Fruit fly (Drosophila melanogaster) whole organism, embryonic: ENCODE measurements around the gene Ythdf.

Experiments used
- Ada2b ChIP-seq: fragments of 200-800 bp; sonication (Bioruptor generic); IDR thresholded peaks from 2 replicates; pipeline ENCODE4 v1.3.6; 2022; ENCODE audit warnings: missing biosample characterization, missing genetic modification characterization
- Adf1 ChIP-seq: fragments of 200-800 bp; sonication (Bioruptor generic); IDR thresholded peaks from 2 replicates; pipeline ENCODE4 v1.3.6; 2022; ENCODE audit warnings: missing biosample characterization, missing genetic modification characterization
- Aef1 ChIP-seq: fragments of 200-800 bp; sonication (Bioruptor generic); IDR thresholded peaks from 3 replicates; pipeline ENCODE4 v1.3.6; 2022; ENCODE audit warnings: missing biosample characterization, missing genetic modification characterization
- B-H2 ChIP-seq: fragments of 200-800 bp; sonication (Bioruptor generic); optimal IDR thresholded peaks from 2 replicates; lab custom pipeline; 2018; ENCODE audit warnings: missing biosample characterization, mild to moderate bottlenecking, missing genetic modification characterization
- CG10147 ChIP-seq: fragments of 200-800 bp; sonication (Bioruptor generic); optimal IDR thresholded peaks from 2 replicates; lab custom pipeline; 2019; ENCODE audit warnings: missing biosample characterization, mild to moderate bottlenecking, missing genetic modification characterization, moderate library complexity
- CG12071 ChIP-seq: fragments of 200-800 bp; sonication (Bioruptor generic); optimal IDR thresholded peaks from 3 replicates; lab custom pipeline; 2018; ENCODE audit warnings: missing biosample characterization, mild to moderate bottlenecking, missing genetic modification characterization
- CG12299 ChIP-seq: fragments of 200-800 bp; sonication (Bioruptor generic); optimal IDR thresholded peaks from 2 replicates; lab custom pipeline; 2018; ENCODE audit warnings: missing biosample characterization, mild to moderate bottlenecking, missing genetic modification characterization
- CG12942 ChIP-seq: fragments of 200-800 bp; sonication (Bioruptor generic); optimal IDR thresholded peaks from 3 replicates; lab custom pipeline; 2016; ENCODE audit warnings: missing biosample characterization, missing genetic modification characterization
- CG14441 ChIP-seq: fragments of 200-800 bp; sonication (Bioruptor generic); IDR thresholded peaks from 2 replicates; pipeline ENCODE4 v1.3.6; 2022; ENCODE audit warnings: missing biosample characterization, missing genetic modification characterization
- CG15073 ChIP-seq: fragments of 200-800 bp; sonication (Bioruptor generic); optimal IDR thresholded peaks from 2 replicates; lab custom pipeline; 2016; ENCODE audit warnings: missing biosample characterization, missing genetic modification characterization
- CG1603 ChIP-seq: fragments of 200-800 bp; sonication (Bioruptor generic); optimal IDR thresholded peaks from 2 replicates; lab custom pipeline; 2019; ENCODE audit warnings: missing biosample characterization, mild to moderate bottlenecking, missing genetic modification characterization, moderate library complexity
- CG17912 ChIP-seq: fragments of 200-800 bp; sonication (Bioruptor generic); optimal IDR thresholded peaks from 2 replicates; lab custom pipeline; 2018; ENCODE audit warnings: missing biosample characterization, mild to moderate bottlenecking, missing genetic modification characterization
- CG18262 ChIP-seq: fragments of 200-800 bp; optimal IDR thresholded peaks from 3 replicates; lab custom pipeline; 2019; ENCODE audit warnings: missing biosample characterization, mild to moderate bottlenecking, missing genetic modification characterization, moderate library complexity
- CG18476 ChIP-seq: fragments of 200-800 bp; sonication (Bioruptor generic); optimal IDR thresholded peaks from 2 replicates; lab custom pipeline; 2016; ENCODE audit warnings: missing biosample characterization, mild to moderate bottlenecking, missing genetic modification characterization
- CG18599 ChIP-seq: fragments of 200-800 bp; sonication (Bioruptor generic); optimal IDR thresholded peaks from 3 replicates; lab custom pipeline; 2017; ENCODE audit warnings: missing biosample characterization, missing genetic modification characterization, mild to moderate bottlenecking, moderate library complexity, missing genetic modification reagents
- CG2116 ChIP-seq: fragments of 200-800 bp; sonication (Bioruptor generic); optimal IDR thresholded peaks from 3 replicates; lab custom pipeline; 2018; ENCODE audit warnings: missing biosample characterization, mild to moderate bottlenecking, missing genetic modification characterization
- CG2120 ChIP-seq: fragments of 200-800 bp; sonication (Bioruptor generic); optimal IDR thresholded peaks from 3 replicates; lab custom pipeline; 2016; ENCODE audit warnings: missing biosample characterization, missing genetic modification characterization
- CG2875 ChIP-seq: fragments of 200-800 bp; sonication (Bioruptor generic); optimal IDR thresholded peaks from 2 replicates; lab custom pipeline; 2017; ENCODE audit warnings: missing biosample characterization, mild to moderate bottlenecking, missing genetic modification characterization, missing genetic modification reagents
- CG3838 ChIP-seq: fragments of 200-800 bp; sonication (Bioruptor generic); optimal IDR thresholded peaks from 3 replicates; lab custom pipeline; 2016; ENCODE audit warnings: missing biosample characterization, missing genetic modification characterization
- CG4854 ChIP-seq: fragments of 200-800 bp; sonication (Bioruptor generic); optimal IDR thresholded peaks from 2 replicates; lab custom pipeline; 2016; ENCODE audit warnings: missing biosample characterization, missing genetic modification characterization, inconsistent platforms
- CG7745 ChIP-seq: fragments of 200-800 bp; sonication (Bioruptor generic); optimal IDR thresholded peaks from 2 replicates; lab custom pipeline; 2018; ENCODE audit warnings: missing biosample characterization, mild to moderate bottlenecking, missing genetic modification characterization, moderate library complexity
- Deaf1 ChIP-seq: fragments of 200-800 bp; optimal IDR thresholded peaks from 3 replicates; lab custom pipeline; 2019; ENCODE audit warnings: missing biosample characterization, mild to moderate bottlenecking, missing genetic modification characterization, moderate library complexity
- Dp ChIP-seq: fragments of 200-800 bp; sonication (Bioruptor generic); optimal IDR thresholded peaks from 2 replicates; lab custom pipeline; 2018; ENCODE audit warnings: missing biosample characterization, mild to moderate bottlenecking, missing genetic modification characterization, moderate library complexity
- Fer2 ChIP-seq: fragments of 200-800 bp; sonication (Bioruptor generic); optimal IDR thresholded peaks from 2 replicates; lab custom pipeline; 2018; ENCODE audit warnings: missing biosample characterization, mild to moderate bottlenecking, missing genetic modification characterization, moderate library complexity
- HHEX ChIP-seq: fragments of 200-800 bp; sonication (Bioruptor generic); optimal IDR thresholded peaks from 3 replicates; lab custom pipeline; 2017; ENCODE audit warnings: missing biosample characterization, mild to moderate bottlenecking, missing genetic modification characterization, missing genetic modification reagents
- HLH3B ChIP-seq: fragments of 200-800 bp; sonication (Bioruptor generic); IDR thresholded peaks from 2 replicates; pipeline ENCODE4 v1.3.6; 2022; ENCODE audit warnings: missing biosample characterization, missing genetic modification characterization
- Hey ChIP-seq: fragments of 200-800 bp; sonication (Bioruptor generic); optimal IDR thresholded peaks from 3 replicates; lab custom pipeline; 2018; ENCODE audit warnings: missing biosample characterization, mild to moderate bottlenecking, missing genetic modification characterization
- Hsf ChIP-seq: fragments of 200-800 bp; sonication (Bioruptor generic); optimal IDR thresholded peaks from 3 replicates; lab custom pipeline; 2016; ENCODE audit warnings: missing biosample characterization, missing genetic modification characterization
- PHDP ChIP-seq: fragments of 200-800 bp; sonication (Bioruptor generic); optimal IDR thresholded peaks from 3 replicates; lab custom pipeline; 2018; ENCODE audit warnings: missing biosample characterization, mild to moderate bottlenecking, missing genetic modification characterization, moderate library complexity
- ac ChIP-seq: fragments of 200-800 bp; sonication (Bioruptor generic); optimal IDR thresholded peaks from 3 replicates; lab custom pipeline; 2017; ENCODE audit warnings: missing biosample characterization, mild to moderate bottlenecking, missing genetic modification characterization
- cas ChIP-seq: fragments of 200-800 bp; sonication (Bioruptor generic); IDR thresholded peaks from 2 replicates; pipeline ENCODE4 v1.3.6; 2022; ENCODE audit warnings: missing biosample characterization, missing genetic modification characterization
- crp ChIP-seq, 2 experiments: fragments of 200-800 bp; sonication (Bioruptor generic); optimal IDR thresholded peaks; 2 replicates in 1 of 2; 3 replicates in 1 of 2; lab custom pipeline; 2017; ENCODE audit warnings: missing biosample characterization in 2 of 2, missing genetic modification characterization in 2 of 2, mild to moderate bottlenecking in 1 of 2, moderate library complexity in 1 of 2
- dpn ChIP-seq, 2 experiments: fragments of 200-800 bp; sonication (Bioruptor generic); optimal IDR thresholded peaks; 3 replicates each; lab custom pipeline; 2016; ENCODE audit warnings: missing biosample characterization in 2 of 2, missing genetic modification characterization in 2 of 2
- dysf ChIP-seq: fragments of 200-800 bp; sonication (Bioruptor generic); IDR thresholded peaks from 3 replicates; pipeline ENCODE4 v1.3.6; 2022; ENCODE audit warnings: missing biosample characterization, missing genetic modification characterization
- eve ChIP-seq, 2 experiments: fragments of >200 bp; optimal IDR thresholded peaks; 2 replicates each; lab custom pipeline; 2017; ENCODE audit warnings: missing biosample characterization in 2 of 2, missing genetic modification characterization in 2 of 2
- exex ChIP-seq: fragments of 200-800 bp; sonication (Bioruptor generic); optimal IDR thresholded peaks from 4 replicates; lab custom pipeline; 2018; ENCODE audit warnings: missing biosample characterization, mild to moderate bottlenecking, missing genetic modification characterization, moderate library complexity
- eyg ChIP-seq: fragments of 200-800 bp; sonication (Bioruptor generic); optimal IDR thresholded peaks from 3 replicates; lab custom pipeline; 2016; ENCODE audit warnings: missing biosample characterization, missing genetic modification characterization
- grn ChIP-seq: fragments of 200-800 bp; sonication (Bioruptor generic); optimal IDR thresholded peaks from 3 replicates; lab custom pipeline; 2017; ENCODE audit warnings: missing biosample characterization, missing genetic modification characterization
- gt ChIP-seq: fragments of 200-800 bp; sonication (Bioruptor generic); IDR thresholded peaks from 2 replicates; pipeline ENCODE4 v1.3.6; 2022; ENCODE audit warnings: missing biosample characterization, missing genetic modification characterization
- mirr ChIP-seq: fragments of 200-800 bp; sonication (Bioruptor generic); optimal IDR thresholded peaks from 3 replicates; lab custom pipeline; 2018; ENCODE audit warnings: missing biosample characterization, mild to moderate bottlenecking, missing genetic modification characterization
- odd ChIP-seq: fragments of 200-800 bp; sonication (Bioruptor generic); optimal IDR thresholded peaks from 2 replicates; lab custom pipeline; 2017; ENCODE audit warnings: missing biosample characterization, mild to moderate bottlenecking, missing genetic modification characterization
- p53 ChIP-seq: fragments of 200-800 bp; sonication (Bioruptor generic); optimal IDR thresholded peaks from 2 replicates; lab custom pipeline; 2016; ENCODE audit warnings: missing biosample characterization, missing genetic modification characterization
- pan ChIP-seq, 4 experiments: fragments of >200 bp in 3 of 4; fragments of 200-800 bp in 1 of 4; sonication (Bioruptor generic) in 1 of 4; optimal IDR thresholded peaks in 3 of 4; IDR thresholded peaks in 1 of 4; 2 replicates each; pipeline versions ENCODE4 v1.3.6 to Lab custom; 2017 to 2022; ENCODE audit warnings: missing biosample characterization in 2 of 4, missing genetic modification characterization in 2 of 4, mixed read lengths in 1 of 4
- row ChIP-seq: fragments of 200-800 bp; sonication (Bioruptor generic); IDR thresholded peaks from 3 replicates; pipeline ENCODE4 v1.3.6; 2022; ENCODE audit warnings: missing biosample characterization, missing genetic modification characterization
- sd ChIP-seq: fragments of 200-800 bp; sonication (Bioruptor generic); optimal IDR thresholded peaks from 3 replicates; lab custom pipeline; 2018; ENCODE audit warnings: missing biosample characterization, mild to moderate bottlenecking, missing genetic modification characterization, moderate library complexity
- sens-2 ChIP-seq: fragments of 200-800 bp; sonication (Bioruptor generic); IDR thresholded peaks from 2 replicates; pipeline ENCODE4 v1.3.6; 2022; ENCODE audit warnings: missing biosample characterization, missing genetic modification characterization
- zf30C ChIP-seq: fragments of 200-800 bp; sonication (Bioruptor generic); optimal IDR thresholded peaks from 3 replicates; lab custom pipeline; 2018; ENCODE audit warnings: missing biosample characterization, mild to moderate bottlenecking, missing genetic modification characterization

The Ythdf gene

DNA sequence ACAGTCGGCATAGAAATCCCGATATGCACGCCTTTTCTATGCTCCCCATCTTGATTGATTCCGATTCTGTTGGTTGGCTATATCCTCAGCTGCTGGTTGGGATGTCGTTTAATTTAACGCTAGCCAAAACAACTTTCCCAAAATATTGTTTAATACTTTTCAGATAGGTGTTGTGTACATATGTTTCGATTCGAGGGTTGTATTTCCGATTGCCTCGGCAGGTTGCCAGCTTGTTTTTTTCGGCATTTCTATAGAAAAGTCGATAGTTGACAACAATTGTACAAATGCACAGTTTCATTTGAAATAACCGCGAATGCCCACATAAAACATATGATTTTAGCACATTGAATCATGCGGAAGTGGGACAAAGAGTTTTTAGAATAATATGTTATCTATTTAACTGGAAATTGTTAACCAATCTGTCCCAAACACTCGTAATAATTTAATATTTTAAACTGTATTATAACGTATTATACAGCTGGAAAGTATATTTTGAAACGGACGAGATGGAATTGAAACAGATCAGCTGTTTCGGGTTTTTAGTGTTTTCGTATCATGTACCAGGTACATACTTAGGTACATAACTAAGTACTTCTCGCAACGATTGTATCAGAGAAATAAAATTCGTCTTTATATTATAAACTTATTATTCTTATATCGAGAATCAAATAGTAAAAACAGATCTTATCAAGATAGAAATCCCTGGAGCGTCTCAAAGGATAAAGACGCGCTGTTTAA, 15.6 kb upstream of the Ythdf start, which contains the start of gene CG31109 (continued):
- no peak for TF ChIP-seq eyg (GFP tag; lab: Kevin White, UChicago)
- no peak for TF ChIP-seq CG12942 (GFP tag; lab: Kevin White, UChicago)
- peak; percentile 60 for TF ChIP-seq B-H2
- no peak for TF ChIP-seq HHEX (GFP tag; lab: Kevin White, UChicago)
- no peak for TF ChIP-seq ac (GFP tag; lab: Kevin White, UChicago)
- no peak for TF ChIP-seq CG3838 (GFP tag; lab: Kevin White, UChicago)
- no peak for TF ChIP-seq CG12299 (tag; lab: Kevin White, UChicago)
- no peak for TF ChIP-seq gt (GFP tag; lab: Robert Waterston, UW)
- no peak for TF ChIP-seq pan (optimal IDR thresholded peaks at IDR 0.05; lab: Kevin White, UChicago)
- peak in 1 of 2 experiments; percentile 38 for TF ChIP-seq pan (GFP tag; optimal IDR thresholded peaks at IDR 0.05 in 1 of 2, IDR thresholded peaks at IDR 0.05 in 1 of 2)
- TF ChIP-seq CG17912: no peak
- TF ChIP-seq CG18262 (tag; lab: Kevin White, UChicago): peak; percentile 33
- no peak for TF ChIP-seq Deaf1 (tag; lab: Kevin White, UChicago)
- no peak for TF ChIP-seq p53 (GFP tag; lab: Kevin White, UChicago)
- TF ChIP-seq Aef1 (GFP tag; lab: Robert Waterston, UW): no peak
- TF ChIP-seq crp (GFP tag; optimal IDR thresholded peaks at IDR 0.05; lab: Kevin White, UChicago): peak; percentile 65 to 87
- no peak for TF ChIP-seq Hey (tag; lab: Kevin White, UChicago)
- no peak for TF ChIP-seq odd (GFP tag; lab: Kevin White, UChicago)
- TF ChIP-seq Fer2: no peak
- peak; percentile 26 for TF ChIP-seq sd
- TF ChIP-seq CG12071 (GFP tag; lab: Kevin White, UChicago): no peak
- TF ChIP-seq HLH3B (GFP tag; lab: Robert Waterston, UW): no peak

DNA sequence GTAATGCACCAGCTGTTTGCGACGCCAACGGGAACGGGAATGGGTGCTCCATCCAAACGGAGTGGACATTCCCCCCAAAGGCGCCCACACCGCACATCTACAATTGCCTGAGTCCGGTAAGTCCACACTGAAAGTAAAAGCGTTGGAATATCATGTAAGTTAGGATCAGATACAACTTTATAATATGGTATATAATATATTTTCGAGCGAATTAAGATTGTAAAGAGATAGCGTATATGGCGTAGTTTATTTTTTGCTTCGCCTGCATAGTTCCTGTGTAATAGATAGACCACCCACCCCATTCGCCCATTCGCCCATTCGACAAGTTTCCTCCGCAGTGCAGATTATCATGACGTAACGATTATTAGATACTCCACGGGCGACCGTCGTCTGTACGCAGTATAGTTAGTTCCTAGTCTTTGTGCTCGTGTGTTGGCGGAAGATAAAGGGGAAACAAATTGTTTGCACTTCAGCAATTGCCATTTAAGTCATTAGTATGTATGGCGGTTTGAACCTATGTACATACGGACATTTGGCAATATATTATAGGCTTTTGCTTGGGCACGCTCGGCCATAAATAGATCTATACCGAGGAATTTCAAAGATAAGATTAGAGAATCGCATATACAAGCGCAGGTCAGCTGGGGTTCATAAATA, 12.5 kb upstream of the Ythdf start:
- TF ChIP-seq CG2875 (GFP tag; lab: Kevin White, UChicago): no peak
- TF ChIP-seq mirr: peak; percentile 62
- no peak for TF ChIP-seq CG18476
- no peak for TF ChIP-seq CG7745 (tag; lab: Kevin White, UChicago)
- TF ChIP-seq Hey (tag; lab: Kevin White, UChicago): peak; percentile 50
- no peak for TF ChIP-seq Dp (GFP tag; lab: Kevin White, UChicago)
- TF ChIP-seq grn (GFP tag; lab: Kevin White, UChicago): peak; percentile 18
- no peak for TF ChIP-seq cas (GFP tag; lab: Robert Waterston, UW)
- no peak for TF ChIP-seq CG15073 (GFP tag; lab: Kevin White, UChicago)
- no peak for TF ChIP-seq sens-2 (GFP tag; lab: Robert Waterston, UW)
- TF ChIP-seq Adf1 (GFP tag; lab: Robert Waterston, UW): peak; percentile 25; the same call in 1 of the 2 replicates
- TF ChIP-seq Ada2b (GFP tag; lab: Robert Waterston, UW): 0 out of 2 replicates have a peak, but pooled peaks have one; percentile 7
- no peak for TF ChIP-seq CG2116 (GFP tag; lab: Kevin White, UChicago)
- no peak for TF ChIP-seq CG10147 (GFP tag; lab: Kevin White, UChicago)
- TF ChIP-seq CG2120: peak; percentile 30
- TF ChIP-seq PHDP (tag; lab: Kevin White, UChicago): peak; percentile 16
- peak; percentile 93 for TF ChIP-seq sd
- TF ChIP-seq dysf: no peak
- peak; percentile 77 for TF ChIP-seq exex (tag; lab: Kevin White, UChicago)
- no peak for TF ChIP-seq Hsf (GFP tag; lab: Kevin White, UChicago)
- TF ChIP-seq dpn (GFP tag; optimal IDR thresholded peaks at IDR 0.05; lab: Kevin White, UChicago): no peak
- peak; percentile 16 for TF ChIP-seq zf30C (GFP tag; lab: Kevin White, UChicago)
- TF ChIP-seq CG14441 (GFP tag; lab: Robert Waterston, UW): peak; percentile 44; the same call in 1 of the 2 replicates
- TF ChIP-seq CG4854 (GFP tag; lab: Kevin White, UChicago): no peak
- peak in 1 of 2 experiments; percentile 62 for TF ChIP-seq eve (GFP tag; optimal IDR thresholded peaks at IDR 0.05; lab: Kevin White, UChicago)
- peak; percentile 56 for TF ChIP-seq CG18599 (GFP tag; lab: Kevin White, UChicago)
- peak; percentile 20 for TF ChIP-seq CG1603
- peak; percentile 52 for TF ChIP-seq row (GFP tag; lab: Robert Waterston, UW)
